Worm (Caenorhabditis elegans) whole organism, midembryonic: ENCODE results near the gene srg-11.

Experiments
- T22C8.4 ChIP-seq: fragments of 200-800 bp; sonication (Bioruptor generic); IDR thresholded peaks from 2 replicates; pipeline ENCODE4 v1.3.6; 2022; ENCODE audit warnings: missing genetic modification characterization, missing compliant biosample characterization
- cog-1 ChIP-seq: sonication (generic microtip); optimal IDR thresholded peaks from 2 replicates; lab custom pipeline; 2016; ENCODE audit warnings: missing genetic modification characterization, missing compliant biosample characterization
- flt-1 ChIP-seq: fragments of 200-800 bp; sonication (Bioruptor generic); IDR thresholded peaks from 2 replicates; pipeline ENCODE4 v1.3.6; 2022; ENCODE audit warnings: missing genetic modification characterization, missing compliant biosample characterization
- klf-2 ChIP-seq: fragments of 200-800 bp; sonication (Bioruptor generic); conservative IDR thresholded peaks from 2 replicates; pipeline ENCODE4 v1.3.6; 2022; ENCODE audit warnings: missing genetic modification reagents, missing genetic modification characterization, missing compliant biosample characterization
- med-1 ChIP-seq: sonication (generic microtip); optimal IDR thresholded peaks from 2 replicates; lab custom pipeline; 2017; ENCODE audit warnings: missing genetic modification characterization, mild to moderate bottlenecking, missing compliant biosample characterization, antibody characterized with exemption, missing genetic modification reagents; ENCODE audit not compliant: insufficient read depth
- ref-1 ChIP-seq: fragments of 200-800 bp; sonication (Bioruptor generic); conservative IDR thresholded peaks from 2 replicates; pipeline ENCODE4 v1.3.6; 2022; ENCODE audit warnings: missing genetic modification reagents, missing genetic modification characterization, missing compliant biosample characterization
- tab-1 ChIP-seq: fragments of 200-800 bp; sonication (Bioruptor generic); IDR thresholded peaks from 2 replicates; pipeline ENCODE4 v1.3.6; 2022; ENCODE audit warnings: missing genetic modification characterization, missing compliant biosample characterization
- ztf-23 ChIP-seq: fragments of 200-800 bp; sonication (Bioruptor generic); IDR thresholded peaks from 2 replicates; pipeline ENCODE4 v1.3.6; 2022; ENCODE audit warnings: missing genetic modification reagents, missing genetic modification characterization, missing compliant biosample characterization
- ztf-29 ChIP-seq: fragments of 200-800 bp; sonication (Bioruptor generic); IDR thresholded peaks from 2 replicates; pipeline ENCODE4 v1.3.6; 2022; ENCODE audit warnings: missing genetic modification reagents, missing genetic modification characterization, missing compliant biosample characterization

The srg-11 gene

DNA sequence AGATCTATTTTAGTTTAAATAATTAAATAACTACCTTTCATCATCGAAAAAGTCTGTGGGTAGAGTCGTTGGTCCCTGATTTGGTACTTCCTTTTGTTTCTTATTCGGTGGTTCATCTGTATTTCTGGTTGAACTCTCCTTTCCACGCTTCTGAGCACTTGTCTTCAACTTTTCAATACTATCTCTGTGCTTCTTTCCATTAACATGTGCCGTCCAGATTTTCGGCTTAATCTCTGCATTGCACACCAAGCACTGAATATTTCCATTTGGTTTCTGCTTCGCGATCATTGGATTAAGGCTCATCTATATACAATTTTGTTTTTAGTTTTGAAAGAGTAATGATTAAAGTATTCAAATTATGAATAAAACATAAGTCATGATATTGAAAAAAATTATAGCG is 20.1 kb downstream of the srg-11 start, which contains the start of gene sel-13:
sel-13 (minus strand) TSS at position 303 of the 400 bp plus-strand sequence.
- no peak for TF ChIP-seq ztf-23 (GFP tag; lab: Robert Waterston, UW)
- TF ChIP-seq cog-1 (tag; lab: Kevin White, UChicago): no peak

DNA sequence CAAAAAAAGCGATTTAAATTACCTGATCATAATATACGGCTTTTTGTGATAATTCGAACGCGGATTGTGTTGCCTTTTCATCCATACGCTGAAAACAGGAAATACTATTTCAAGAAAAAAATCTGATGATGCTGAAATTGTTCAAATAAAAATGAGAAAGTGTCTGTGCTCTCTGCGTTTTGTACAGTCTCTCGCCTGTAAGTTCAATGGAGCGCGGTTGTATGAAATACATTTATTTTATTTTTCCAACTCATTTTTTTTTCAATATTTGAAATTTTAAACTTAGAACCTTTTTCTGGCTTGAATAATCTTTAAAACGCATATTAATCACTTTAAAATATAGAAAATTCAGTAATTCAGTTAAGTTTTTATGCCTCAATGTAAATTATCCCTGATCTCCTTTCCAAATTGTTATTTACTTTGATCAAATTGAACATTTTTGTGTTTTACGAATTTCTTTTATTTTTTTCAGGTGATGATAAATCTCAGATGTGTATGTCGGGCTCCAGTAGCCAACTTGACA is 24.2 kb downstream of the srg-11 start, which contains the start of the genes clp-2 and mrpl-16:
clp-2 (minus strand) TSS at position 94 of the 523 bp plus-strand sequence.
mrpl-16 (plus strand) TSS at position 473 of the 523 bp plus-strand sequence.
- no peak for TF ChIP-seq cog-1 (tag; lab: Kevin White, UChicago)
- no peak for TF ChIP-seq ref-1 (GFP tag; lab: Robert Waterston, UW)
- TF ChIP-seq klf-2: no peak
- TF ChIP-seq flt-1: no peak
- no peak for TF ChIP-seq med-1
- no peak for TF ChIP-seq tab-1 (GFP tag; lab: Robert Waterston, UW)
- TF ChIP-seq T22C8.4 (GFP tag; lab: Robert Waterston, UW): no peak
- no peak for TF ChIP-seq ztf-23 (GFP tag; lab: Robert Waterston, UW)
- no peak for TF ChIP-seq ztf-29 (GFP tag; lab: Robert Waterston, UW)

DNA sequence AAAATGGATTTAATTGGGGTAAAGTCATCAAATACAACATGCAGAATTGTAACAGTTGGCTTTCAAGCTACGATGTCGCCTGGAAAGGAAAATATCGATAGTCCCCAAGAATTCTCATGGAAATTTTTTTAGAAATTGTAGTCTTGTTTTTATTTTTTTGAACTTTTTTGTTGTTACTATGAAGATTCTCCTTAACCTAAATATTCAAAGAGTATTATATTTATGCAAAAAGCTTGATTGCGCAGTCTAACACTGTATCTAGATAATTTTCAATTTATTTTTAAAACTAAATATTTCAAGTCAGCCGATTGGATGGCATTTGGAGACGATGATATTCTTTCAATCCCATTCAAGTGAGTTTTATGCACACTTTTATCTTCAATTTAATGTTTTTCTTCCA is 25.4 kb downstream of the srg-11 start, which contains the start of gene pgap-2:
pgap-2 (plus strand) TSS at position 301 of the 400 bp plus-strand sequence.
- TF ChIP-seq ztf-23 (GFP tag; lab: Robert Waterston, UW) (no peak), klf-2 (no peak), T22C8.4 (GFP tag; lab: Robert Waterston, UW) (no peak), ztf-29 (GFP tag; lab: Robert Waterston, UW) (no peak), flt-1 (no peak), ref-1 (GFP tag; lab: Robert Waterston, UW) (no peak), cog-1 (tag; lab: Kevin White, UChicago) (no peak), tab-1 (GFP tag; lab: Robert Waterston, UW) (no peak), med-1 (no peak)

DNA sequence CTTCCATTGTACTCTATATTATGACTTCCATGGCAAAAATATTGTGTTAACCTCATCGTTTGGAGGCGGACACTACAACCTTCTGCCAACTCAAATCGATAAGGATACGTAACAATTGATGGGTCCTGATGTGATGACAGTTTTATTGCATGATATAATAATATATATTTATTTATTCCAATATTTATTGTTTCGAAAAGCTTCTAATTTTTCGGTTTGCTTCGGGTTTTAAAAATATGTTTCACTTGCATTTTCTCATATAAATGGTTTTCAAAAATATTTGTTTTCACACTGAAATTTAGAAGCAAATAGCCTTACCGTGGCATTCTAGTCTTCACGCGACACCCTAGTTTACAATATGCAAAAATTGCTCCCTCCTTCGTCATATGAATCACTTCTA is 26.9 kb downstream of the srg-11 start, which contains the start of gene T04A8.13:
T04A8.13 (plus strand) TSS at position 301 of the 400 bp plus-strand sequence.
- TF ChIP-seq flt-1 (no peak), ref-1 (GFP tag; lab: Robert Waterston, UW) (no peak), tab-1 (GFP tag; lab: Robert Waterston, UW) (no peak), med-1 (no peak), ztf-23 (GFP tag; lab: Robert Waterston, UW) (no peak), klf-2 (no peak), T22C8.4 (GFP tag; lab: Robert Waterston, UW) (no peak), cog-1 (tag; lab: Kevin White, UChicago) (no peak), ztf-29 (GFP tag; lab: Robert Waterston, UW) (no peak)

DNA sequence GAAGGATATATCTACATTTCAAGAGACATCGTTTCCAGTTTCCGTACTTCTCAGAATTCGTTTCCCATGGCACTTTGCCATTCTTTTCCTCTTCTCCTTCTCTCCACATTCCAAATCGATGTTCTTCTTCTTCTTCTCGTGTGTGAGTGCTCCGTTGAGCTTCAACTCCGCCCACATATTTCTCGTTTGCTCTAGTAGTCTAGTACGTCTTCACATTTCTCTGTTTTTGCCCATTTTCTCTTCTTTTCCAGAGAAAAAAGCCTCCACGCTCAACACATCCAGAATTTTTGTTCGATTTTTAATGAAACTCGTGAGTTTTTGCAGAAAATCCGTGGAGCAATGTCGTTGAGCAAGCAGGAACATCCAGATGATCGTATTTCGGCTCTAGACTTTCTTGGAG is 29.1 kb downstream of the srg-11 start, which contains the start of gene T04A8.18:
T04A8.18 (plus strand) TSS at position 301 of the 400 bp plus-strand sequence.
- TF ChIP-seq ref-1 (GFP tag; lab: Robert Waterston, UW): no peak
- TF ChIP-seq tab-1 (GFP tag; lab: Robert Waterston, UW): no peak
- no peak for TF ChIP-seq klf-2
- no peak for TF ChIP-seq cog-1 (tag; lab: Kevin White, UChicago)
- TF ChIP-seq ztf-29 (GFP tag; lab: Robert Waterston, UW): no peak
- TF ChIP-seq T22C8.4 (GFP tag; lab: Robert Waterston, UW): no peak
- TF ChIP-seq med-1: no peak
- no peak for TF ChIP-seq flt-1
- TF ChIP-seq ztf-23 (GFP tag; lab: Robert Waterston, UW): no peak

DNA sequence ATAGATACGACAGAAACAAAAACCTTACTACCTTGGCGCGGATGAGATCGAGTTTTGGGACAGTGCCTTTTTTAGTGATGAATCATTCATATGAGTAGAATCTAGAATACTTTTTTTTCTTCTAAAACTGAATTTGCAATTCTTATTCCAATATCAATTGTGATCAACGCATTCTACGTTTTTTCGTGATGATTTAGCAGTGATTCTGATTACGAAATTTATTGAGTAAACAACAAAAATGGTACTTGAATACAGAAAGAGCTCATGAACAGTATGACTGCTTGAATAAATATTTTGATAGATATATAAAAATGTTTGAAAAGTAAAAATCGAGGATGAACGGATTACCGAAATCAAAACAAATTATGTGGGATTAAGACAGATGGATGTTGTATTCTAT is 35.3 kb downstream of the srg-11 start, which contains the start of gene him-18:
him-18 (minus strand) TSS at position 101 of the 400 bp plus-strand sequence.
- TF ChIP-seq klf-2: no peak
- TF ChIP-seq ztf-29 (GFP tag; lab: Robert Waterston, UW): no peak
- TF ChIP-seq ref-1 (GFP tag; lab: Robert Waterston, UW): no peak
- no peak for TF ChIP-seq flt-1
- TF ChIP-seq med-1: no peak
- TF ChIP-seq tab-1 (GFP tag; lab: Robert Waterston, UW): no peak

DNA sequence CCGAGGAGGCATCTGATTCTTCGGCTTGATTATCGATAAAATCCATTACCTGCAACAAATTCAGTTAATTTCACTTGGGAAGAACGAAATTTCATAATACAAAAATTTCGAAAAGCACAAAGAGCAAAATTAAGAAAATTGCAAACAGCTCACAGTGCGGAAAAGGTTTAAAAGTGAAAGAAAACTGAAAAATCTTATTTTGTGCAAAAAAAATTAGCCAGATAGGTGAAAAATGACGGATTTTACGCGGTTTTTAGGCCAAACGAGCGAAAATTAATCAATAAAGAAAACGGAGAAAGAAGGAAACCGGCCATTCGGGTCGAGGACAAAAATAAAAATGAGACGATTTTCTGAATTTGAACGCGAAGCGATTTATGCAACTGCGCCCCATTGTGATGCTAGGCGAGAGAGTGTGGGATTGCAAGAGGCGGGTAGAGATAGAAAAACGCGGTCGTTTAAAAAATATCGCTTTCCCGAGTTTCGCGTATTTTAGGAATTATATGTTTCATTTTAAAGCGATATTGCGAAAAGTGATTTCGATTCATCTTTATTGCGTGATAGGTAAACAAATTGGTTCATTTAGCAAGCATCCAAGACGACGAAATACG is 40.9 kb downstream of the srg-11 start, which contains the start of gene emb-5:
emb-5 (minus strand) TSS at position 51 of the 608 bp plus-strand sequence.
- TF ChIP-seq flt-1 (0 out of 2 replicates have a peak, but pooled peaks have one; percentile 45), med-1 (no peak)

DNA sequence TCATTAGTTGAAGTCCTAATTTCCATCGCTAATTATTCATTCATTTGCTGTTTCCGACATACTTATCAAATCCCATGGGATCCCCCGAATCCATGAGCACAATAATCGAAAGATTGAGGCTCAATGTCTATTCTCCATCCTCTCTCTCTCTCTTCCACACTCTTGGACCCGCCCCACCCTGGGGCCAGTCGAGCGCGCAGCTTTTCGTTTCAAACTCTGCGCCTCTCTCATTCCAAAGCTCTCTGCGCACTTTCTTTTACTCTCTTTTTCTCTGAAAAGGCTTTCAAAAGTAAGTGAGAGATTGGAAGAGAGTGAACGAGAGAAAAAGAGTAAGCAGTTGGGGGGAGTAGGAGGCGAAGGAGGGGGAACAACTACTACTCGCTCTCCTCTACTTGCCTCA is 41.9 kb downstream of the srg-11 start, which contains the start of gene acy-1:
acy-1 (plus strand) TSS at position 346 of the 400 bp plus-strand sequence.
- peak; percentile 25 for TF ChIP-seq cog-1 (tag; lab: Kevin White, UChicago)
- no peak for TF ChIP-seq ref-1 (GFP tag; lab: Robert Waterston, UW)

DNA sequence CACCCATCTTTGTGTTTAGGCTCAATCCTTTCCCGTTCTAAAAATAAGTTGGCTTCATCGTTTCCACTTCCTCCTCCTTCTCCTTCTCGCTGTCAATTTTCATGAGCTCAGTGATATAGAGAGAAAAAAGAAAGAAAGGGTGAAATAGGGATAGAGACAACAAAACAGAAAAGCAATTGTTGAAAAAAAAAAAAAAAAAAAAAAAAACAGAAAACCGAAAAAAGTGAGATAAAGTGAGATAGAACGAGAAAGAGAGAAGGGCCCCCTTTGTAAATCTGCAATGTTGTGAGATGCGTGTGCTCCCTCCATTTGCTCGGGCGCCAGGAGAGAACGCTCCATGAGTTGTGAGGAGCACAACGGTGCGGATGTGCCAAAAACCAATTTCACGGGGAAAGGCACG is 44.1 kb downstream of the srg-11 start:
- no peak for TF ChIP-seq cog-1 (tag; lab: Kevin White, UChicago)
- 0 out of 2 replicates have a peak, but pooled peaks have one; percentile 44 for TF ChIP-seq flt-1
